Comparison of ENCODE assay signal across 5 fruit fly cellular contexts in the genomic region with DNA sequence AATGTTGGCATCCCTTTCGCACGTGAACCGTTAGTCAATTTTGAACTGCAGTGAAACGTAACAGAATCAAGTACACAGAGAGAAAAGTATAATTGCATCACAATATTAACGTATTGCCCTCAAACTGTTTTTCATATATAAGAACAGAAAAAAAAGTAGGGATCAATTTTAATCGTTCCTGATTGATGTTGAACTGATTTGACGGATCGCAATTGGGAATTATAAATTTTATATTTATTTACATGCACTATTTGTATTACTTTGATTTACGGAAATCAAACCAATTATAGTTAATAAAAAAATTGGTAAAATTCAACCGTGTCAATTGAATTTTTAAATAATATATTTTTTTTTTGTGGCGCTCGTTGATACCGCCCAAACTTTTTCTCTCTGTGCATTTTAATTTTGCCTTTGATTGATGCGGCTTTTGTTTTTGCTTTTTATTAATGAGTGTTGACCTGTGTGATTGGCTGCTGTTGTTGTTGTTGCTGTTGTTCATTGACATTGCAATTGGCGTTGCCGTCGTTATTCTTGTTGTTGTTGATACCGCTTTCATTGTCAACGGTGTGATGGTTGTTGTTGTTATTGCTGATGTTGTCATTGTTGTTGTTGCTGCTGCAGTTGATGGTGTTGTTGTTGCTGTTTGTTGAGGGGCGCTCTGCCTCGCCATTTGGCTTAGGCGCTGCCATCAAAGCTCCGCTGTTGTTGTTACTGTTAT.
TF ChIP-seq lines count a peak whose summit lies in the region.

No protein-coding gene starts in this region.

- no peak for TF ChIP-seq CTCF in whole organism, embryonic (GFP tag; optimal IDR thresholded peaks at IDR 0.05; lab: Kevin White, UChicago)

TF ChIP-seq in whole organism, adult, 20 proteins besides CTCF, POLR2A, EP300 and RAD21 (continues in another document):
- TF ChIP-seq CG5204 (GFP tag; optimal IDR thresholded peaks at IDR 0.05; lab: Kevin White, UChicago) (peak; percentile 72), CG1620 (GFP tag; optimal IDR thresholded peaks at IDR 0.05; lab: Kevin White, UChicago) (peak; percentile 15), CG7045 (GFP tag; optimal IDR thresholded peaks at IDR 0.05; lab: Kevin White, UChicago) (peak; percentile 57), CG33017 (tag; optimal IDR thresholded peaks at IDR 0.05; lab: Kevin White, UChicago) (peak; percentile 45), CG7101 (tag; optimal IDR thresholded peaks at IDR 0.05; lab: Kevin White, UChicago) (peak; percentile 74), ovo (GFP tag; optimal IDR thresholded peaks at IDR 0.05; lab: Kevin White, UChicago) (peak; percentile 62), Crg-1 (GFP tag; optimal IDR thresholded peaks at IDR 0.05; lab: Kevin White, UChicago) (peak; percentile 49), Hr96 (GFP tag; optimal IDR thresholded peaks at IDR 0.05; lab: Kevin White, UChicago) (peak; percentile 56), toe (GFP tag; optimal IDR thresholded peaks at IDR 0.05; lab: Kevin White, UChicago) (peak; percentile 58), tj (GFP tag; optimal IDR thresholded peaks at IDR 0.05; lab: Kevin White, UChicago) (peak; percentile 23), cnc (optimal IDR thresholded peaks at IDR 0.05; lab: Kevin White, UChicago) (no peak), bab1 (GFP tag; optimal IDR thresholded peaks at IDR 0.05; lab: Kevin White, UChicago) (peak; percentile 64), pad (GFP tag; optimal IDR thresholded peaks at IDR 0.05; lab: Kevin White, UChicago) (peak; percentile 16), CG14711 (tag; optimal IDR thresholded peaks at IDR 0.05; lab: Kevin White, UChicago) (peak; percentile 76), CG11617 (GFP tag; optimal IDR thresholded peaks at IDR 0.05; lab: Kevin White, UChicago) (peak; percentile 87), kay (GFP tag; lab: Kevin White, UChicago; ENCODE audit: borderline replicate concordance) (peak; percentile 92)

TF ChIP-seq in whole organism, embryonic, 481 proteins besides CTCF, POLR2A, EP300 and RAD21 (continues in another document):
- TF ChIP-seq chinmo (GFP tag; IDR thresholded peaks at IDR 0.05; lab: Robert Waterston, UW; ENCODE audit: partially characterized antibody) (no peak), oc (tag; optimal IDR thresholded peaks at IDR 0.05; lab: Kevin White, UChicago) (no peak), ssp (GFP tag; IDR thresholded peaks at IDR 0.05; lab: Robert Waterston, UW) (peak; percentile 17; the same call in 1 of the 2 replicates), Camta (GFP tag; optimal IDR thresholded peaks at IDR 0.05; lab: Kevin White, UChicago) (peak; percentile 6), CG12219 (GFP tag; optimal IDR thresholded peaks at IDR 0.05; lab: Kevin White, UChicago) (peak; percentile 4), Taf1 (GFP tag; IDR thresholded peaks at IDR 0.05; lab: Robert Waterston, UW) (no peak), CG6813 (GFP tag; optimal IDR thresholded peaks at IDR 0.05; lab: Kevin White, UChicago) (no peak), sens (GFP tag; lab: Kevin White, UChicago) (peak; percentile 85), CG11504 (tag; optimal IDR thresholded peaks at IDR 0.05; lab: Kevin White, UChicago) (peak; percentile 83), CG3847 (GFP tag; IDR thresholded peaks at IDR 0.05; lab: Robert Waterston, UW) (peak; percentile 31; the same call in 1 of the 2 replicates), Mad (GFP tag; optimal IDR thresholded peaks at IDR 0.05; lab: Kevin White, UChicago) (no peak), knrl (GFP tag; IDR thresholded peaks at IDR 0.05; lab: Robert Waterston, UW; ENCODE audit: partially characterized antibody) (no peak), CG7839 (tag; optimal IDR thresholded peaks at IDR 0.05; lab: Kevin White, UChicago) (peak; percentile 66), Sox102F (GFP tag; optimal IDR thresholded peaks at IDR 0.05; lab: Kevin White, UChicago) (peak; percentile 77), ab (GFP tag; optimal IDR thresholded peaks at IDR 0.05; lab: Kevin White, UChicago) (no peak), CG16863 (GFP tag; optimal IDR thresholded peaks at IDR 0.05; lab: Kevin White, UChicago) (no peak)

TF ChIP-seq in whole organism, prepupa, 60 proteins besides CTCF, POLR2A, EP300 and RAD21 (continues in another document):
- TF ChIP-seq CG10669 (GFP tag; optimal IDR thresholded peaks at IDR 0.05; lab: Kevin White, UChicago) (peak; percentile 62), CG32006 (GFP tag; optimal IDR thresholded peaks at IDR 0.05; lab: Kevin White, UChicago) (peak; percentile 85), ss (GFP tag; optimal IDR thresholded peaks at IDR 0.05; lab: Kevin White, UChicago) (peak in 1 of 2 experiments; percentile 49), CG6792 (GFP tag; optimal IDR thresholded peaks at IDR 0.05; lab: Kevin White, UChicago) (peak; percentile 76), Ets21C (GFP tag; optimal IDR thresholded peaks at IDR 0.05; lab: Kevin White, UChicago) (peak; percentile 55), dsx (GFP tag; optimal IDR thresholded peaks at IDR 0.05; lab: Kevin White, UChicago; ENCODE audit: poor library complexity, severe bottlenecking) (no peak), acj6 (GFP tag; optimal IDR thresholded peaks at IDR 0.05; lab: Kevin White, UChicago) (peak; percentile 79), Hr38 (GFP tag; optimal IDR thresholded peaks at IDR 0.05; lab: Kevin White, UChicago) (no peak), vri (GFP tag; optimal IDR thresholded peaks at IDR 0.05; lab: Kevin White, UChicago) (peak; percentile 37), Lpt (GFP tag; optimal IDR thresholded peaks at IDR 0.05; lab: Kevin White, UChicago) (peak; percentile 32), eg (GFP tag; IDR thresholded peaks at IDR 0.05; lab: Robert Waterston, UW) (peak; percentile 60; the same call in 2 of the 3 replicates), Sox15 (GFP tag; optimal IDR thresholded peaks at IDR 0.05; lab: Kevin White, UChicago) (peak; percentile 72), CG3919 (GFP tag; optimal IDR thresholded peaks at IDR 0.05; lab: Kevin White, UChicago) (peak; percentile 69), Eip93F (GFP tag; optimal IDR thresholded peaks at IDR 0.05; lab: Kevin White, UChicago) (peak; percentile 37), CG16779 (tag; optimal IDR thresholded peaks at IDR 0.05; lab: Kevin White, UChicago) (no peak), cyc (GFP tag; optimal IDR thresholded peaks at IDR 0.05; lab: Kevin White, UChicago) (peak; percentile 62), CG31627 (GFP tag; optimal IDR thresholded peaks at IDR 0.05; lab: Kevin White, UChicago) (peak; percentile 77)

TF ChIP-seq in whole organism, pupa, 21 proteins besides CTCF, POLR2A, EP300 and RAD21 (continues in another document):
- TF ChIP-seq Snoo (tag; optimal IDR thresholded peaks at IDR 0.05; lab: Kevin White, UChicago) (peak; percentile 79), rn (GFP tag; IDR thresholded peaks at IDR 0.05; lab: Robert Waterston, UW) (no peak), CG32121 (GFP tag; IDR thresholded peaks at IDR 0.05; lab: Robert Waterston, UW) (peak; percentile 41; the same call in 1 of the 2 replicates), gl (tag; optimal IDR thresholded peaks at IDR 0.05; lab: Kevin White, UChicago) (no peak), CG4496 (GFP tag; IDR thresholded peaks at IDR 0.05; lab: Robert Waterston, UW) (peak; percentile 49; the same call in 1 of the 3 replicates), fd96Ca (GFP tag; IDR thresholded peaks at IDR 0.05; lab: Robert Waterston, UW) (no peak), CG10348 (GFP tag; IDR thresholded peaks at IDR 0.05; lab: Robert Waterston, UW) (0 out of 2 replicates have a peak, but pooled peaks have one; percentile 22), CG34367 (tag; optimal IDR thresholded peaks at IDR 0.05; lab: Kevin White, UChicago) (peak; percentile 47), CG12605 (GFP tag; IDR thresholded peaks at IDR 0.05; lab: Robert Waterston, UW) (no peak), Pif1A (GFP tag; optimal IDR thresholded peaks at IDR 0.05; lab: Kevin White, UChicago) (peak; percentile 39), CG8159 (tag; optimal IDR thresholded peaks at IDR 0.05; lab: Kevin White, UChicago) (peak; percentile 75), Pif1B (GFP tag; optimal IDR thresholded peaks at IDR 0.05; lab: Kevin White, UChicago) (peak; percentile 42), CG8301 (tag; optimal IDR thresholded peaks at IDR 0.05; lab: Kevin White, UChicago) (peak; percentile 41), CG15710 (tag; optimal IDR thresholded peaks at IDR 0.05; lab: Kevin White, UChicago) (peak; percentile 68), D1 (tag; optimal IDR thresholded peaks at IDR 0.05; lab: Kevin White, UChicago) (peak; percentile 5), CG9948 (tag; optimal IDR thresholded peaks at IDR 0.05; lab: Kevin White, UChicago) (peak; percentile 73), CG17806 (tag; optimal IDR thresholded peaks at IDR 0.05; lab: Kevin White, UChicago) (peak; percentile 69), Ets98B (GFP tag; IDR thresholded peaks at IDR 0.05; lab: Robert Waterston, UW) (no peak)

TF ChIP-seq in whole organism, wandering third instar larva, 38 proteins besides CTCF, POLR2A, EP300 and RAD21 (continues in another document):
- peak in 1 of 2 experiments; percentile 83 for TF ChIP-seq foxo (GFP tag; optimal IDR thresholded peaks at IDR 0.05; lab: Kevin White, UChicago)
- TF ChIP-seq rgr (GFP tag; optimal IDR thresholded peaks at IDR 0.05; lab: Kevin White, UChicago), result peak; percentile 77
- peak; percentile 65 for TF ChIP-seq dmrt93B (GFP tag; optimal IDR thresholded peaks at IDR 0.05; lab: Kevin White, UChicago)
- TF ChIP-seq sv (GFP tag; optimal IDR thresholded peaks at IDR 0.05; lab: Kevin White, UChicago), result peak; percentile 68
- peak; percentile 64 for TF ChIP-seq fru (GFP tag; optimal IDR thresholded peaks at IDR 0.05; lab: Kevin White, UChicago)
- peak; percentile 74 for TF ChIP-seq HLH106 (tag; optimal IDR thresholded peaks at IDR 0.05; lab: Kevin White, UChicago)
- TF ChIP-seq jim (GFP tag; optimal IDR thresholded peaks at IDR 0.05; lab: Kevin White, UChicago), result no peak
- TF ChIP-seq Myc (optimal IDR thresholded peaks at IDR 0.05; lab: Kevin White, UChicago), result no peak
- peak; percentile 63 for TF ChIP-seq Hnf4 (GFP tag; optimal IDR thresholded peaks at IDR 0.05; lab: Kevin White, UChicago)
- TF ChIP-seq Dfd (GFP tag; optimal IDR thresholded peaks at IDR 0.05; lab: Kevin White, UChicago), result peak; percentile 70
- no peak for TF ChIP-seq Vsx2 (GFP tag; optimal IDR thresholded peaks at IDR 0.05; lab: Kevin White, UChicago; ENCODE audit: partially characterized antibody)
- peak; percentile 33 for TF ChIP-seq br (GFP tag; optimal IDR thresholded peaks at IDR 0.05; lab: Kevin White, UChicago)
- TF ChIP-seq Sp1 (GFP tag; optimal IDR thresholded peaks at IDR 0.05; lab: Kevin White, UChicago), result peak; percentile 77
- peak; percentile 68 for TF ChIP-seq psq (GFP tag; optimal IDR thresholded peaks at IDR 0.05; lab: Kevin White, UChicago)
- no peak for TF ChIP-seq Abd-B (GFP tag; optimal IDR thresholded peaks at IDR 0.05; lab: Kevin White, UChicago)
- peak; percentile 18 for TF ChIP-seq CG9705 (GFP tag; optimal IDR thresholded peaks at IDR 0.05; lab: Kevin White, UChicago)
- TF ChIP-seq dl (GFP tag; optimal IDR thresholded peaks at IDR 0.05; lab: Kevin White, UChicago; ENCODE audit: insufficient read depth in 1 of 2, partially characterized antibody in 2 of 2), result no peak
- TF ChIP-seq brk (GFP tag; optimal IDR thresholded peaks at IDR 0.05; lab: Kevin White, UChicago), result peak; percentile 23
- TF ChIP-seq OdsH (GFP tag; optimal IDR thresholded peaks at IDR 0.05; lab: Kevin White, UChicago), result peak; percentile 70
- peak; percentile 41 for TF ChIP-seq woc (GFP tag; optimal IDR thresholded peaks at IDR 0.05; lab: Kevin White, UChicago)
